Fruit fly (Drosophila melanogaster) whole organism, embryonic: ENCODE results near the gene Exn.

Experiments
- Atf6 ChIP-seq: fragments of 200-800 bp; sonication (Bioruptor generic); IDR thresholded peaks from 2 replicates; pipeline ENCODE4 v1.3.6; 2022; ENCODE audit warnings: missing biosample characterization, missing genetic modification characterization
- CG10366 ChIP-seq: fragments of 200-800 bp; sonication (Bioruptor generic); IDR thresholded peaks from 2 replicates; pipeline ENCODE4 v1.3.6; 2022; ENCODE audit warnings: missing biosample characterization, missing genetic modification characterization
- CG11247 ChIP-seq: fragments of 200-800 bp; sonication (Bioruptor generic); IDR thresholded peaks from 2 replicates; pipeline ENCODE4 v1.3.6; 2022; ENCODE audit warnings: missing biosample characterization, missing genetic modification characterization
- CG11696 ChIP-seq: fragments of 200-800 bp; sonication (Bioruptor generic); IDR thresholded peaks from 2 replicates; pipeline ENCODE4 v1.3.6; 2022; ENCODE audit warnings: missing biosample characterization, missing genetic modification characterization
- CG13287 ChIP-seq: fragments of 200-800 bp; sonication (Bioruptor generic); IDR thresholded peaks from 2 replicates; pipeline ENCODE4 v1.3.6; 2022; ENCODE audit warnings: missing biosample characterization, missing genetic modification characterization; ENCODE audit not compliant: partially characterized antibody
- CG13424 ChIP-seq: fragments of 200-800 bp; sonication (Bioruptor generic); optimal IDR thresholded peaks from 2 replicates; lab custom pipeline; 2019; ENCODE audit warnings: missing biosample characterization, mild to moderate bottlenecking, missing genetic modification characterization, moderate library complexity
- CG15073 ChIP-seq: fragments of 200-800 bp; sonication (Bioruptor generic); optimal IDR thresholded peaks from 2 replicates; lab custom pipeline; 2016; ENCODE audit warnings: missing biosample characterization, missing genetic modification characterization
- CG1603 ChIP-seq: fragments of 200-800 bp; sonication (Bioruptor generic); optimal IDR thresholded peaks from 2 replicates; lab custom pipeline; 2019; ENCODE audit warnings: missing biosample characterization, mild to moderate bottlenecking, missing genetic modification characterization, moderate library complexity
- CG16815 ChIP-seq: fragments of 200-800 bp; sonication (Bioruptor generic); optimal IDR thresholded peaks from 3 replicates; lab custom pipeline; 2017; ENCODE audit warnings: missing biosample characterization, mild to moderate bottlenecking, missing genetic modification characterization
- CG32532 ChIP-seq: fragments of 200-800 bp; sonication (Bioruptor generic); IDR thresholded peaks from 2 replicates; pipeline ENCODE4 v1.3.6; 2022; ENCODE audit warnings: missing biosample characterization, missing genetic modification characterization
- CG33557 ChIP-seq: fragments of 200-800 bp; sonication (Bioruptor generic); optimal IDR thresholded peaks from 2 replicates; lab custom pipeline; 2019; ENCODE audit warnings: missing biosample characterization, mild to moderate bottlenecking, missing genetic modification characterization, moderate library complexity
- CG3838 ChIP-seq: fragments of 200-800 bp; sonication (Bioruptor generic); optimal IDR thresholded peaks from 3 replicates; lab custom pipeline; 2016; ENCODE audit warnings: missing biosample characterization, missing genetic modification characterization
- CG3847 ChIP-seq: fragments of 200-800 bp; sonication (Bioruptor generic); IDR thresholded peaks from 2 replicates; pipeline ENCODE4 v1.3.6; 2022; ENCODE audit warnings: missing biosample characterization, missing genetic modification characterization
- CG4424 ChIP-seq: fragments of 200-800 bp; sonication (Bioruptor generic); optimal IDR thresholded peaks from 3 replicates; lab custom pipeline; 2016; ENCODE audit warnings: missing biosample characterization, missing genetic modification characterization
- CG6689 ChIP-seq: fragments of 200-800 bp; sonication (Bioruptor generic); IDR thresholded peaks from 2 replicates; pipeline ENCODE4 v1.3.6; 2022; ENCODE audit warnings: missing biosample characterization, missing genetic modification characterization
- CG7556 ChIP-seq: fragments of 200-800 bp; sonication (Bioruptor generic); optimal IDR thresholded peaks from 2 replicates; lab custom pipeline; 2017; ENCODE audit warnings: missing biosample characterization, mild to moderate bottlenecking, missing genetic modification characterization
- CG9215 ChIP-seq: fragments of 200-800 bp; sonication (Bioruptor generic); IDR thresholded peaks from 2 replicates; pipeline ENCODE4 v1.3.6; 2022; ENCODE audit warnings: missing biosample characterization, missing genetic modification characterization
- CG9797 ChIP-seq: fragments of 200-800 bp; sonication (Bioruptor generic); optimal IDR thresholded peaks from 3 replicates; lab custom pipeline; 2018; ENCODE audit warnings: missing biosample characterization, mild to moderate bottlenecking, missing genetic modification characterization
- CHES-1-like ChIP-seq: fragments of 200-800 bp; sonication (Bioruptor generic); optimal IDR thresholded peaks from 2 replicates; lab custom pipeline; 2016; ENCODE audit warnings: missing biosample characterization, missing genetic modification characterization
- D19A ChIP-seq: fragments of 200-800 bp; optimal IDR thresholded peaks from 3 replicates; lab custom pipeline; 2019; ENCODE audit warnings: missing biosample characterization, mild to moderate bottlenecking, missing genetic modification characterization, moderate library complexity
- E2f1 ChIP-seq: fragments of 200-800 bp; sonication (Bioruptor generic); IDR thresholded peaks from 2 replicates; pipeline ENCODE4 v1.3.6; 2022; ENCODE audit warnings: missing biosample characterization, missing genetic modification characterization
- E2f2 ChIP-seq: fragments of 200-800 bp; sonication (Bioruptor generic); IDR thresholded peaks from 2 replicates; pipeline ENCODE4 v1.3.6; 2022; ENCODE audit warnings: missing biosample characterization, missing genetic modification characterization
- Elba2 ChIP-seq: fragments of 200-800 bp; sonication (Bioruptor generic); optimal IDR thresholded peaks from 3 replicates; lab custom pipeline; 2016; ENCODE audit warnings: missing biosample characterization, missing genetic modification characterization
- Ets97D ChIP-seq: fragments of 200-800 bp; sonication (Bioruptor generic); optimal IDR thresholded peaks from 3 replicates; lab custom pipeline; 2016; ENCODE audit warnings: missing biosample characterization, missing genetic modification characterization
- Fer1 ChIP-seq: fragments of 200-800 bp; sonication (Bioruptor generic); optimal IDR thresholded peaks from 2 replicates; lab custom pipeline; 2017; ENCODE audit warnings: missing biosample characterization, mild to moderate bottlenecking, missing genetic modification characterization
- Fer2 ChIP-seq: fragments of 200-800 bp; sonication (Bioruptor generic); optimal IDR thresholded peaks from 2 replicates; lab custom pipeline; 2018; ENCODE audit warnings: missing biosample characterization, mild to moderate bottlenecking, missing genetic modification characterization, moderate library complexity
- Hr51 ChIP-seq, 2 experiments: fragments of 200-800 bp; sonication (Bioruptor generic); optimal IDR thresholded peaks; 2 replicates in 1 of 2; 3 replicates in 1 of 2; lab custom pipeline; 2016 to 2018; ENCODE audit warnings: missing biosample characterization in 2 of 2, missing genetic modification characterization in 2 of 2, mild to moderate bottlenecking in 1 of 2, moderate library complexity in 1 of 2
- Hsf ChIP-seq: fragments of 200-800 bp; sonication (Bioruptor generic); optimal IDR thresholded peaks from 3 replicates; lab custom pipeline; 2016; ENCODE audit warnings: missing biosample characterization, missing genetic modification characterization
- MBD-R2 ChIP-seq: fragments of 200-800 bp; sonication (Bioruptor generic); IDR thresholded peaks from 2 replicates; pipeline ENCODE4 v1.3.6; 2022; ENCODE audit warnings: missing biosample characterization, missing genetic modification characterization
- MESR4 ChIP-seq: fragments of 200-800 bp; sonication (Bioruptor generic); optimal IDR thresholded peaks from 2 replicates; lab custom pipeline; 2018; ENCODE audit warnings: missing biosample characterization, mild to moderate bottlenecking, missing genetic modification characterization, moderate library complexity
- NfI ChIP-seq: fragments of 200-800 bp; sonication (Bioruptor generic); optimal IDR thresholded peaks from 3 replicates; lab custom pipeline; 2018; ENCODE audit warnings: missing biosample characterization, mild to moderate bottlenecking, missing genetic modification characterization, moderate library complexity
- Opbp ChIP-seq: fragments of 200-800 bp; sonication (Bioruptor generic); IDR thresholded peaks from 3 replicates; pipeline ENCODE4 v1.3.6; 2022; ENCODE audit warnings: missing biosample characterization, missing genetic modification characterization; ENCODE audit not compliant: partially characterized antibody
- Rfx ChIP-seq: fragments of 200-800 bp; sonication (Bioruptor generic); IDR thresholded peaks from 2 replicates; pipeline ENCODE4 v1.3.6; 2022; ENCODE audit warnings: missing biosample characterization, missing genetic modification characterization
- Sin3A ChIP-seq: fragments of >200 bp; optimal IDR thresholded peaks from 2 replicates; lab custom pipeline; 2018
- Stat92E ChIP-seq, 3 experiments: fragments of >200 bp in 2 of 3; fragments of 200-800 bp in 1 of 3; sonication (Bioruptor generic) in 1 of 3; optimal IDR thresholded peaks; 2 replicates each; lab custom pipeline; 2017 to 2019; ENCODE audit warnings: missing biosample characterization in 3 of 3, missing genetic modification characterization in 3 of 3, mild to moderate bottlenecking in 1 of 3, moderate library complexity in 1 of 3
- Taf1 ChIP-seq: fragments of 200-800 bp; sonication (Bioruptor generic); IDR thresholded peaks from 2 replicates; pipeline ENCODE4 v1.3.6; 2022; ENCODE audit warnings: missing biosample characterization, missing genetic modification characterization
- YL-1 ChIP-seq: fragments of 200-800 bp; sonication (Bioruptor generic); optimal IDR thresholded peaks from 3 replicates; lab custom pipeline; 2017; ENCODE audit warnings: missing biosample characterization, mild to moderate bottlenecking, missing genetic modification characterization
- cg ChIP-seq: fragments of 200-800 bp; sonication (Bioruptor generic); optimal IDR thresholded peaks from 3 replicates; lab custom pipeline; 2019; ENCODE audit warnings: missing biosample characterization, mild to moderate bottlenecking, missing genetic modification characterization, moderate library complexity
- croc ChIP-seq: fragments of 200-800 bp; sonication (Bioruptor generic); conservative IDR thresholded peaks from 3 replicates; pipeline ENCODE4 v1.3.6; 2022; ENCODE audit warnings: missing biosample characterization, missing genetic modification characterization
- dimm ChIP-seq: fragments of 200-800 bp; sonication (Bioruptor generic); IDR thresholded peaks from 2 replicates; pipeline ENCODE4 v1.3.6; 2022; ENCODE audit warnings: missing biosample characterization, missing genetic modification characterization
- dmrt11E ChIP-seq: fragments of 200-800 bp; sonication (Bioruptor generic); optimal IDR thresholded peaks from 3 replicates; lab custom pipeline; 2018; ENCODE audit warnings: missing biosample characterization, mild to moderate bottlenecking, missing genetic modification characterization, moderate library complexity
- hkb ChIP-seq, 2 experiments: fragments of 200-800 bp in 1 of 2; fragments of >200 bp in 1 of 2; sonication (Bioruptor generic) in 1 of 2; IDR thresholded peaks in 1 of 2; optimal IDR thresholded peaks in 1 of 2; 2 replicates each; pipeline versions ENCODE4 v1.3.6 to Lab custom; 2017 to 2022; ENCODE audit warnings: missing biosample characterization in 1 of 2, missing genetic modification characterization in 1 of 2
- kah ChIP-seq: fragments of 200-800 bp; sonication (Bioruptor generic); optimal IDR thresholded peaks from 2 replicates; lab custom pipeline; 2018; ENCODE audit warnings: missing biosample characterization, mild to moderate bottlenecking, missing genetic modification characterization
- nerfin-1 ChIP-seq: fragments of 200-800 bp; sonication (Bioruptor generic); optimal IDR thresholded peaks from 3 replicates; lab custom pipeline; 2019; ENCODE audit warnings: missing biosample characterization, mild to moderate bottlenecking, missing genetic modification characterization, moderate library complexity
- oc ChIP-seq: fragments of 200-800 bp; sonication (Bioruptor generic); optimal IDR thresholded peaks from 2 replicates; lab custom pipeline; 2018; ENCODE audit warnings: missing biosample characterization, mild to moderate bottlenecking, missing genetic modification characterization, moderate library complexity
- odd ChIP-seq: fragments of 200-800 bp; sonication (Bioruptor generic); optimal IDR thresholded peaks from 2 replicates; lab custom pipeline; 2017; ENCODE audit warnings: missing biosample characterization, mild to moderate bottlenecking, missing genetic modification characterization
- rib ChIP-seq: fragments of 200-800 bp; sonication (Bioruptor generic); IDR thresholded peaks from 2 replicates; pipeline ENCODE4 v1.3.6; 2022; ENCODE audit warnings: missing biosample characterization, missing genetic modification characterization
- run ChIP-seq: fragments of 200-800 bp; sonication (Bioruptor generic); optimal IDR thresholded peaks from 3 replicates; lab custom pipeline; 2018; ENCODE audit warnings: missing biosample characterization, mild to moderate bottlenecking, missing genetic modification characterization
- scrt ChIP-seq: fragments of 200-800 bp; sonication (Bioruptor generic); optimal IDR thresholded peaks from 2 replicates; lab custom pipeline; 2018; ENCODE audit warnings: missing biosample characterization, mild to moderate bottlenecking, missing genetic modification characterization, moderate library complexity
- tap ChIP-seq: fragments of 200-800 bp; optimal IDR thresholded peaks from 3 replicates; lab custom pipeline; 2019; ENCODE audit warnings: missing biosample characterization, mild to moderate bottlenecking, missing genetic modification characterization, moderate library complexity

Exn gene

dm6 chr3L:17042297-17042921, 72.6 kb downstream of the Exn start, which contains the start of the genes scaf6 and Papst2 (continued):
- TF ChIP-seq run (tag; lab: Kevin White, UChicago) (no peak), CG32532 (GFP tag; lab: Robert Waterston, UW) (peak; percentile 8; the same call in 1 of the 2 replicates), Opbp (peak; percentile 53; the same call in 1 of the 3 replicates), Stat92E (GFP tag; optimal IDR thresholded peaks at IDR 0.05; lab: Kevin White, UChicago) (peak in 1 of 3 experiments; percentile 35), CG1603 (tag; lab: Kevin White, UChicago) (peak; percentile 60), CG13424 (peak; percentile 16), croc (GFP tag; lab: Robert Waterston, UW) (no peak), dmrt11E (tag; lab: Kevin White, UChicago) (no peak), Ets97D (peak; percentile 78), NfI (GFP tag; lab: Kevin White, UChicago) (no peak), CHES-1-like (GFP tag; lab: Kevin White, UChicago) (peak; percentile 70), nerfin-1 (no peak), tap (no peak), CG3838 (GFP tag; lab: Kevin White, UChicago) (no peak), Hr51 (GFP tag; optimal IDR thresholded peaks at IDR 0.05; lab: Kevin White, UChicago) (no peak), CG13287 (GFP tag; lab: Robert Waterston, UW) (peak; percentile 55; the same call in 1 of the 2 replicates), Fer1 (GFP tag; lab: Kevin White, UChicago) (no peak), Hsf (GFP tag; lab: Kevin White, UChicago) (no peak), CG9215 (GFP tag; lab: Robert Waterston, UW) (no peak), Elba2 (GFP tag; lab: Kevin White, UChicago) (peak; percentile 95), dimm (GFP tag; lab: Robert Waterston, UW) (no peak), odd (GFP tag; lab: Kevin White, UChicago) (no peak), CG10366 (GFP tag; lab: Robert Waterston, UW) (no peak), hkb (optimal IDR thresholded peaks at IDR 0.05; lab: Kevin White, UChicago) (peak; percentile 60), hkb (GFP tag; IDR thresholded peaks at IDR 0.05; lab: Robert Waterston, UW) (no peak), CG16815 (no peak), CG11696 (no peak), CG11247 (no peak), cg (GFP tag; lab: Kevin White, UChicago) (peak; percentile 66), Taf1 (GFP tag; lab: Robert Waterston, UW) (no peak), kah (GFP tag; lab: Kevin White, UChicago) (no peak), CG3847 (peak; percentile 79), YL-1 (GFP tag; lab: Kevin White, UChicago) (peak; percentile 85), CG9797 (GFP tag; lab: Kevin White, UChicago) (peak; percentile 82), oc (tag; lab: Kevin White, UChicago) (no peak), scrt (GFP tag; lab: Kevin White, UChicago) (no peak), Rfx (GFP tag; lab: Robert Waterston, UW) (no peak), CG4424 (GFP tag; lab: Kevin White, UChicago) (peak; percentile 23), Atf6 (GFP tag; lab: Robert Waterston, UW) (no peak), CG15073 (no peak), E2f2 (GFP tag; lab: Robert Waterston, UW) (peak; percentile 38; the same call in 1 of the 2 replicates), CG7556 (GFP tag; lab: Kevin White, UChicago) (no peak), CG6689 (no peak), E2f1 (GFP tag; lab: Robert Waterston, UW) (no peak), rib (GFP tag; lab: Robert Waterston, UW) (no peak), MESR4 (GFP tag; lab: Kevin White, UChicago) (peak; percentile 70), Sin3A (lab: Kevin White, UChicago) (peak; percentile 93), Fer2 (no peak), MBD-R2 (GFP tag; lab: Robert Waterston, UW) (peak; percentile 77), D19A (no peak), CG33557 (no peak)
